Fruit fly (Drosophila melanogaster) whole organism, adult: ENCODE results near the gene HDAC11.

Experiments
- CG11617 ChIP-seq: fragments of 200-800 bp; sonication (Bioruptor generic); optimal IDR thresholded peaks from 2 replicates; lab custom pipeline; 2017; ENCODE audit warnings: mild to moderate bottlenecking, missing biosample characterization, missing genetic modification reagents, missing genetic modification characterization
- CG12768 ChIP-seq: fragments of 200-800 bp; sonication (Bioruptor generic); optimal IDR thresholded peaks from 2 replicates; lab custom pipeline; 2017; ENCODE audit warnings: missing biosample characterization, missing genetic modification characterization, mild to moderate bottlenecking, moderate library complexity, missing genetic modification reagents
- CG14711 ChIP-seq: fragments of 200-800 bp; sonication (Bioruptor generic); optimal IDR thresholded peaks from 2 replicates; lab custom pipeline; 2018; ENCODE audit warnings: missing biosample characterization, mild to moderate bottlenecking, missing genetic modification characterization, moderate library complexity
- CG1620 ChIP-seq: fragments of 200-800 bp; sonication (Bioruptor generic); optimal IDR thresholded peaks from 2 replicates; lab custom pipeline; 2016; ENCODE audit warnings: missing biosample characterization, missing genetic modification characterization
- CG33017 ChIP-seq: fragments of 200-800 bp; sonication (Bioruptor generic); optimal IDR thresholded peaks from 2 replicates; lab custom pipeline; 2018; ENCODE audit warnings: missing biosample characterization, mild to moderate bottlenecking, missing genetic modification characterization, moderate library complexity
- CG5204 ChIP-seq: fragments of 200-800 bp; sonication (Bioruptor generic); optimal IDR thresholded peaks from 2 replicates; lab custom pipeline; 2016; ENCODE audit warnings: missing biosample characterization, missing genetic modification characterization
- CG7045 ChIP-seq: fragments of 200-800 bp; sonication (Bioruptor generic); optimal IDR thresholded peaks from 2 replicates; lab custom pipeline; 2017; ENCODE audit warnings: missing biosample characterization, mild to moderate bottlenecking, missing genetic modification characterization
- CG7101 ChIP-seq: fragments of 200-800 bp; sonication (Bioruptor generic); optimal IDR thresholded peaks from 2 replicates; lab custom pipeline; 2018; ENCODE audit warnings: missing biosample characterization, mild to moderate bottlenecking, missing genetic modification characterization, moderate library complexity
- Clk ChIP-seq: fragments of 200-800 bp; sonication (Bioruptor generic); optimal IDR thresholded peaks from 2 replicates; lab custom pipeline; 2017; ENCODE audit warnings: missing biosample characterization, missing genetic modification characterization
- Crg-1 ChIP-seq: fragments of 200-800 bp; sonication (Bioruptor generic); optimal IDR thresholded peaks from 2 replicates; lab custom pipeline; 2016; ENCODE audit warnings: missing biosample characterization, missing genetic modification characterization
- Hr96 ChIP-seq: fragments of 200-800 bp; sonication (Bioruptor generic); optimal IDR thresholded peaks from 2 replicates; lab custom pipeline; 2016; ENCODE audit warnings: missing biosample characterization, missing genetic modification characterization
- Mnt ChIP-seq: fragments of 200-800 bp; sonication (Bioruptor generic); optimal IDR thresholded peaks from 2 replicates; lab custom pipeline; 2016; ENCODE audit warnings: missing biosample characterization, mild to moderate bottlenecking, missing genetic modification characterization
- bab1 ChIP-seq: fragments of 200-800 bp; sonication (Bioruptor generic); optimal IDR thresholded peaks from 3 replicates; lab custom pipeline; 2019; ENCODE audit warnings: missing biosample characterization, mild to moderate bottlenecking, missing genetic modification characterization, moderate library complexity
- cic ChIP-seq: fragments of 200-800 bp; sonication (Bioruptor generic); optimal IDR thresholded peaks from 2 replicates; lab custom pipeline; 2017; ENCODE audit warnings: missing biosample characterization, mild to moderate bottlenecking, missing genetic modification characterization, moderate library complexity
- cnc ChIP-seq, 2 experiments: fragments of >200 bp; optimal IDR thresholded peaks; 2 replicates each; lab custom pipeline; 2017
- kay ChIP-seq: fragments of 200-800 bp; sonication (Bioruptor generic); peaks from one replicate; lab custom pipeline; 2016; ENCODE audit warnings: missing biosample characterization, missing genetic modification characterization, borderline replicate concordance
- ovo ChIP-seq: fragments of 200-800 bp; sonication (Bioruptor generic); optimal IDR thresholded peaks from 2 replicates; lab custom pipeline; 2016; ENCODE audit warnings: missing biosample characterization, missing genetic modification characterization
- pad ChIP-seq: fragments of 200-800 bp; sonication (Bioruptor generic); optimal IDR thresholded peaks from 3 replicates; lab custom pipeline; 2017; ENCODE audit warnings: missing biosample characterization, missing genetic modification characterization, mild to moderate bottlenecking, moderate library complexity, missing genetic modification reagents
- tj ChIP-seq: fragments of 200-800 bp; sonication (Bioruptor generic); optimal IDR thresholded peaks from 3 replicates; lab custom pipeline; 2017; ENCODE audit warnings: missing biosample characterization, mild to moderate bottlenecking, missing genetic modification characterization, moderate library complexity
- toe ChIP-seq: fragments of 200-800 bp; sonication (Bioruptor generic); optimal IDR thresholded peaks from 2 replicates; lab custom pipeline; 2016; ENCODE audit warnings: missing biosample characterization, missing genetic modification characterization

HDAC11 gene

dm6 chr3R:24812987-24813636, 42.9 kb downstream of the HDAC11 start:
- no peak for TF ChIP-seq toe (GFP tag; lab: Kevin White, UChicago)
- no peak for TF ChIP-seq CG7101 (tag; lab: Kevin White, UChicago)
- no peak for TF ChIP-seq bab1
- no peak for TF ChIP-seq CG14711 (tag; lab: Kevin White, UChicago)
- TF ChIP-seq tj (GFP tag; lab: Kevin White, UChicago) = peak; percentile 24

dm6 chr3R:24812394-24812793, 43.6 kb downstream of the HDAC11 start:
- TF ChIP-seq CG14711 (tag; lab: Kevin White, UChicago) = no peak

DNA sequence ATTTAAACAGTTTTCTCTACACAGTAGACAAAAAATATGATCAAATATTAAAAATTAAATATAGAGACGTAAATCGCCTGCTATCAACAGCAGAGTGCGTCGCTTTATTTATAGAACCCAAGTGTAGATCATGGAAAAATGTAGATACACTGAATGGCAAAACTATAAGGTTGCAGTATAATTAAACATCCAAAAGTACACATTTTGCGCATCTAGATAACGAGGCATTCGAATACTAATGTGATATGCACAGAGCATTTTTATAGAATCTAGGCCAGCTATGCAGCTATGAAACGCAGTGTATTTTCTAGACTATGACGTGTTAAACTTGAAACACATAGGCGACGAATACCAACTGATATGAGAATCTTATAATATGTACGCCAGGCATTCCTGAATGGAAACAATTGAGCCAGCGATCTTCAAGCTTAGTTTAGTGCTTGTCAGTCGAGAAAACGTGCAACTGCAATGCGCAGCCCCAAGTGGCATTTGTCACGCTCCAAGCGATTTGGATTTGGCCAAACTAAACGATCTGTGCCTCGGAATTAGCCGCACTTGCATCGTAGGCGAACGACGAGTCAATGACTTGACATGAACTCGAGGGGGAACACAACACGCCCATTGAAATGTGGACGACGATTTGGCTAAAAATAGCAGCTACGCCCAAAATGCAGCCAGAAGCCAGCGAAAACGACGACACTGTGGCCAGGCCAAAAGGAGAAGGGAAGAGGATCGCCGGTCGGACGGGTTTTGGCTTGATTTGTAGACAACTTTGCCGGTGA, 45.0 kb downstream of the HDAC11 start:
- TF ChIP-seq CG7101 (tag; lab: Kevin White, UChicago) = peak; percentile 96
- TF ChIP-seq CG12768 = peak; percentile 95
- TF ChIP-seq CG33017 (tag; lab: Kevin White, UChicago) = peak; percentile 97
- TF ChIP-seq cnc (optimal IDR thresholded peaks at IDR 0.05; lab: Kevin White, UChicago) = no peak
- TF ChIP-seq CG14711 (tag; lab: Kevin White, UChicago) = peak; percentile 88
- peak; percentile 78 for TF ChIP-seq Crg-1
- peak; percentile 80 for TF ChIP-seq Hr96 (GFP tag; lab: Kevin White, UChicago)
- TF ChIP-seq Clk = peak; percentile 67
- TF ChIP-seq ovo (GFP tag; lab: Kevin White, UChicago) = no peak
- peak; percentile 23 for TF ChIP-seq tj (GFP tag; lab: Kevin White, UChicago)
- TF ChIP-seq kay (GFP tag; lab: Kevin White, UChicago) = peak; percentile 94
- peak; percentile 91 for TF ChIP-seq CG7045 (GFP tag; lab: Kevin White, UChicago)
- peak; percentile 79 for TF ChIP-seq bab1
- peak; percentile 76 for TF ChIP-seq CG11617 (GFP tag; lab: Kevin White, UChicago)
- peak; percentile 9 for TF ChIP-seq CG1620
- peak; percentile 48 for TF ChIP-seq toe (GFP tag; lab: Kevin White, UChicago)
- peak; percentile 56 for TF ChIP-seq cic
- peak; percentile 81 for TF ChIP-seq CG5204 (GFP tag; lab: Kevin White, UChicago)
- peak; percentile 64 for TF ChIP-seq Mnt (GFP tag; lab: Kevin White, UChicago)
- peak; percentile 70 for TF ChIP-seq pad (GFP tag; lab: Kevin White, UChicago)

DNA sequence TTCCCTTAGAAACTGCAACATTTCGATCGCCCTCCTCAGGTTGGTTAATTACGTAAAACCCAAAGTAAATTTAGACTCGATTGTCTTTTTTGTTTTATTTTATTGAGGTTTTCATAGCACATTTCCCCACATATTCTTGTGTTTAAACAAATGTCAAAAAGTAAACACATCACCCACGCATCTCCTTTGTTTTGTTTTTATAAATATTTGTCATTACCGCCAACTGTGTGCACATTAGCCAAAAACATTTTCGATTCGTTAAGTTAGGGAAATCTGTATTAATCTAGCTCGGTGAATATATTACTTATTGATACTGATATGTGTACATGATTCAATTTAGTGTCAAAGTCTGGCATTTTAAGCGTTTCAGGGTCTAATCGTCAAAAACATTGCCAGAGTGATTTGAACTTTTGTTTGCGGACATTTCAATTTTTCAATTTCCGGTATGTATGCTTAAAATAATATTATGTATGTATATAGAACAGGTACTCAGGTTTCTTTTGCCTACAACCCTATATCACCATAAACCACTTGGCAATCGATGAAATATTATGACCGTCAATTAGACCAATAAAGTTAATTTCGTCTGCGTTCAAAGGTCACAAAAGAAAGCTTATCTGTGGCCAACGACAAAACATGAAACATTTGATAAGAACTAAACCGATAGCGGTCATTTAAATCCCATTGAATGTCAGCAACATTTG, 46.3 kb downstream of the HDAC11 start:
- TF ChIP-seq kay (GFP tag; lab: Kevin White, UChicago) = peak; percentile 81
- TF ChIP-seq CG33017 (tag; lab: Kevin White, UChicago) = peak; percentile 5
- no peak for TF ChIP-seq Hr96 (GFP tag; lab: Kevin White, UChicago)
- TF ChIP-seq toe (GFP tag; lab: Kevin White, UChicago) = no peak
- TF ChIP-seq CG11617 (GFP tag; lab: Kevin White, UChicago) = no peak
- TF ChIP-seq cnc (optimal IDR thresholded peaks at IDR 0.05; lab: Kevin White, UChicago) = no peak

DNA sequence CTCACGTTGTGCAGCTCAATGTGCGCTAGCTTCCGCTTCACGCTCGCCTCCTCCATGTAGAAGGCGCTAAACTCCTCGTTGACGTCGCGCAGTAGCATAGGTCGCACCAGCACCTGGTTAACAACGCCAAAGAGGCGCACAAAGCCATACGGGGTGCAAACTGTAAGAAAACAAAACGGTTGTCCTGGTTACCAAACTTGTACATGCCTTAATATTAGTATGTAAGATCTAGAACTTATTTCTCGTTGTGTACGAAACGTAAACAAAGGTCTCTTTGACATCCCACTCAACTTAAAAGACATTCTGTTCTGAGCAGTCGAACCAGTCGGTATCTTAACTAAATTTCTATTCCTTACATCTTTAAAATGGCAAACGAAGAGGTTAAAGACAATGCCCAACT, 48.7 kb downstream of the HDAC11 start, which contains the start of gene CG6980:
Gene CG6980, plus strand, starts transcription at position 301 of the 400 bp plus-strand sequence.
- TF ChIP-seq kay (GFP tag; lab: Kevin White, UChicago) = no peak
- no peak for TF ChIP-seq CG12768
- TF ChIP-seq Clk = no peak
- TF ChIP-seq CG7101 (tag; lab: Kevin White, UChicago) = no peak
- TF ChIP-seq CG1620 = no peak

DNA sequence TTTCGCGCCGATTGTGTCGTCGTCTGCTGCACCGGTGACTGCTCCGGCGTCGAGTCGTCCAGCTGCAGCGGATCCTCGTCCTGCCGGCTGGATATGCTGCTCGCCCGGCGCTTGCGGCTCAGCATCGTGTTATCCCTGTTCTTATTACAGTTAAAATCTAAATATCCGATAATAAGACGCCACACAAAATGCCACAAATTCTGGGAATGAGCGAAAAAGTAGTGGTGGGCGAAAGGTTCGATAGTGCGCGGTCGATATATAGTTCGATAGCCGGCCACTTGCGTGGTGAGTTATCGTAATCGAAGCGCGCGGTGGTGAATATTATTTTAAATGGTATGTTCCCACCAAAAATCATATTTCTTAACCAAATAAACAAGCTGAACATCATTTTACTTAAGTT, 51.0 kb downstream of the HDAC11 start, which contains the start of gene polybromo:
Gene polybromo, minus strand, starts transcription at position 212 of the 400 bp plus-strand sequence.
- TF ChIP-seq cnc (optimal IDR thresholded peaks at IDR 0.05; lab: Kevin White, UChicago) (no peak), Hr96 (GFP tag; lab: Kevin White, UChicago) (no peak), CG1620 (no peak), kay (GFP tag; lab: Kevin White, UChicago) (peak; percentile 15), Mnt (GFP tag; lab: Kevin White, UChicago) (no peak), bab1 (peak; percentile 33), ovo (GFP tag; lab: Kevin White, UChicago) (no peak)
